Fruit fly (Drosophila melanogaster) whole organism, embryonic: Measurements from ENCODE around the gene kkv.
A peak's percentile ranks its signal among the peaks of the same experiment; 100 is the strongest.

Source experiments
- Aef1 ChIP-seq: fragments of 200-800 bp; sonication (Bioruptor generic); IDR thresholded peaks from 3 replicates; pipeline ENCODE4 v1.3.6; 2022; ENCODE audit warnings: missing biosample characterization, missing genetic modification characterization
- CG10462 ChIP-seq: fragments of 200-800 bp; sonication (Bioruptor generic); optimal IDR thresholded peaks from 2 replicates; lab custom pipeline; 2016; ENCODE audit warnings: missing biosample characterization, missing genetic modification characterization
- CG10959 ChIP-seq: fragments of 200-800 bp; sonication (Bioruptor generic); IDR thresholded peaks from 2 replicates; pipeline ENCODE4 v1.3.6; 2022; ENCODE audit warnings: missing biosample characterization, missing genetic modification characterization
- CG11695 ChIP-seq: fragments of 200-800 bp; sonication (Bioruptor generic); IDR thresholded peaks from 3 replicates; pipeline ENCODE4 v1.3.6; 2022; ENCODE audit warnings: missing biosample characterization, missing genetic modification characterization
- CG11696 ChIP-seq: fragments of 200-800 bp; sonication (Bioruptor generic); IDR thresholded peaks from 2 replicates; pipeline ENCODE4 v1.3.6; 2022; ENCODE audit warnings: missing biosample characterization, missing genetic modification characterization
- CG13123 ChIP-seq: fragments of 200-800 bp; sonication (Bioruptor generic); optimal IDR thresholded peaks from 2 replicates; lab custom pipeline; 2016; ENCODE audit warnings: missing biosample characterization, missing genetic modification characterization
- CG13894 ChIP-seq: fragments of 200-800 bp; sonication (Bioruptor generic); optimal IDR thresholded peaks from 3 replicates; lab custom pipeline; 2018; ENCODE audit warnings: missing biosample characterization, mild to moderate bottlenecking, missing genetic modification characterization, moderate library complexity
- CG14860 ChIP-seq: fragments of 200-800 bp; sonication (Bioruptor generic); IDR thresholded peaks from 3 replicates; pipeline ENCODE4 v1.3.6; 2022; ENCODE audit warnings: missing biosample characterization, missing genetic modification characterization; ENCODE audit not compliant: partially characterized antibody
- CG16813 ChIP-seq: fragments of 200-800 bp; sonication (Bioruptor generic); IDR thresholded peaks from 3 replicates; pipeline ENCODE4 v1.3.6; 2022; ENCODE audit warnings: missing biosample characterization, missing genetic modification characterization; ENCODE audit not compliant: partially characterized antibody
- CG17186 ChIP-seq: fragments of 200-800 bp; sonication (Bioruptor generic); optimal IDR thresholded peaks from 3 replicates; lab custom pipeline; 2017; ENCODE audit warnings: missing biosample characterization, missing genetic modification reagents, missing genetic modification characterization
- CG18011 ChIP-seq: fragments of 200-800 bp; sonication (Bioruptor generic); optimal IDR thresholded peaks from 2 replicates; lab custom pipeline; 2017; ENCODE audit warnings: missing biosample characterization, missing genetic modification characterization, mild to moderate bottlenecking, moderate library complexity, missing genotype
- CG2199 ChIP-seq: fragments of 200-800 bp; sonication (Bioruptor generic); IDR thresholded peaks from 3 replicates; pipeline ENCODE4 v1.3.6; 2022; ENCODE audit warnings: missing biosample characterization, missing genetic modification characterization
- CG30403 ChIP-seq: fragments of 200-800 bp; sonication (Bioruptor generic); optimal IDR thresholded peaks from 3 replicates; lab custom pipeline; 2016; ENCODE audit warnings: missing biosample characterization, missing genetic modification characterization
- CG34224 ChIP-seq: fragments of 200-800 bp; sonication (Bioruptor generic); IDR thresholded peaks from 3 replicates; pipeline ENCODE4 v1.3.6; 2022; ENCODE audit warnings: missing biosample characterization, missing genetic modification characterization; ENCODE audit not compliant: partially characterized antibody
- CG3838 ChIP-seq: fragments of 200-800 bp; sonication (Bioruptor generic); optimal IDR thresholded peaks from 3 replicates; lab custom pipeline; 2016; ENCODE audit warnings: missing biosample characterization, missing genetic modification characterization
- CG5245 ChIP-seq: fragments of 200-800 bp; sonication (Bioruptor generic); optimal IDR thresholded peaks from 3 replicates; lab custom pipeline; 2016; ENCODE audit warnings: missing biosample characterization, missing genetic modification characterization
- CG6654 ChIP-seq: fragments of 200-800 bp; sonication (Bioruptor generic); optimal IDR thresholded peaks from 2 replicates; lab custom pipeline; 2017; ENCODE audit warnings: missing biosample characterization, mild to moderate bottlenecking, missing genetic modification characterization
- CG7839 ChIP-seq: fragments of 200-800 bp; sonication (Bioruptor generic); optimal IDR thresholded peaks from 3 replicates; lab custom pipeline; 2018; ENCODE audit warnings: missing biosample characterization, mild to moderate bottlenecking, missing genetic modification characterization, moderate library complexity
- CG9932 ChIP-seq: fragments of 200-800 bp; sonication (Bioruptor generic); IDR thresholded peaks from 2 replicates; pipeline ENCODE4 v1.3.6; 2022; ENCODE audit warnings: missing biosample characterization, missing genetic modification characterization
- CkIIα-i1 ChIP-seq: fragments of 200-800 bp; sonication (Bioruptor generic); IDR thresholded peaks from 2 replicates; pipeline ENCODE4 v1.3.6; 2022; ENCODE audit warnings: missing biosample characterization, missing genetic modification characterization
- CoRest ChIP-seq: fragments of 200-800 bp; sonication (Bioruptor generic); optimal IDR thresholded peaks from 3 replicates; lab custom pipeline; 2018; ENCODE audit warnings: missing biosample characterization, mild to moderate bottlenecking, missing genetic modification characterization, moderate library complexity
- E2f1 ChIP-seq: fragments of 200-800 bp; sonication (Bioruptor generic); IDR thresholded peaks from 2 replicates; pipeline ENCODE4 v1.3.6; 2022; ENCODE audit warnings: missing biosample characterization, missing genetic modification characterization
- ERR ChIP-seq: fragments of 200-800 bp; sonication (Bioruptor generic); optimal IDR thresholded peaks from 2 replicates; lab custom pipeline; 2016; ENCODE audit warnings: missing biosample characterization, missing genetic modification characterization
- H15 ChIP-seq: fragments of 200-800 bp; sonication (Bioruptor generic); IDR thresholded peaks from 3 replicates; pipeline ENCODE4 v1.3.6; 2022; ENCODE audit warnings: missing biosample characterization, missing genetic modification characterization
- HLHmδ ChIP-seq: fragments of 200-800 bp; sonication (Bioruptor generic); optimal IDR thresholded peaks from 2 replicates; lab custom pipeline; 2018; ENCODE audit warnings: missing biosample characterization, mild to moderate bottlenecking, missing genetic modification characterization, moderate library complexity
- Hey ChIP-seq: fragments of 200-800 bp; sonication (Bioruptor generic); optimal IDR thresholded peaks from 3 replicates; lab custom pipeline; 2018; ENCODE audit warnings: missing biosample characterization, mild to moderate bottlenecking, missing genetic modification characterization
- Hmx ChIP-seq: fragments of 200-800 bp; sonication (Bioruptor generic); optimal IDR thresholded peaks from 2 replicates; lab custom pipeline; 2016; ENCODE audit warnings: missing biosample characterization, missing genetic modification characterization
- MESR4 ChIP-seq: fragments of 200-800 bp; sonication (Bioruptor generic); optimal IDR thresholded peaks from 2 replicates; lab custom pipeline; 2018; ENCODE audit warnings: missing biosample characterization, mild to moderate bottlenecking, missing genetic modification characterization, moderate library complexity
- Mrtf ChIP-seq: fragments of 200-800 bp; sonication (Bioruptor generic); IDR thresholded peaks from 3 replicates; pipeline ENCODE4 v1.3.6; 2022; ENCODE audit warnings: missing biosample characterization, missing genetic modification characterization
- Myb ChIP-seq: fragments of 200-800 bp; sonication (Bioruptor generic); optimal IDR thresholded peaks from 2 replicates; lab custom pipeline; 2016; ENCODE audit warnings: missing biosample characterization, missing genetic modification characterization
- Nf-YA ChIP-seq: fragments of 200-800 bp; sonication (Bioruptor generic); IDR thresholded peaks from 2 replicates; pipeline ENCODE4 v1.3.6; 2022; ENCODE audit warnings: missing biosample characterization, missing genetic modification characterization
- Nf-YB ChIP-seq: fragments of 200-800 bp; sonication (Bioruptor generic); optimal IDR thresholded peaks from 3 replicates; lab custom pipeline; 2019; ENCODE audit warnings: missing biosample characterization, mild to moderate bottlenecking, missing genetic modification characterization, moderate library complexity
- Ptx1 ChIP-seq: fragments of 200-800 bp; sonication (Bioruptor generic); IDR thresholded peaks from 2 replicates; pipeline ENCODE4 v1.3.6; 2022; ENCODE audit warnings: missing biosample characterization, missing genetic modification characterization
- Six4 ChIP-seq: fragments of 200-800 bp; sonication (Bioruptor generic); optimal IDR thresholded peaks from 2 replicates; lab custom pipeline; 2016; ENCODE audit warnings: missing biosample characterization, missing genetic modification characterization
- Stat92E ChIP-seq, 3 experiments: fragments of >200 bp in 2 of 3; fragments of 200-800 bp in 1 of 3; sonication (Bioruptor generic) in 1 of 3; optimal IDR thresholded peaks; 2 replicates each; lab custom pipeline; 2017 to 2019; ENCODE audit warnings: missing biosample characterization in 3 of 3, missing genetic modification characterization in 3 of 3, mild to moderate bottlenecking in 1 of 3, moderate library complexity in 1 of 3
- ab ChIP-seq: fragments of 200-800 bp; sonication (Bioruptor generic); optimal IDR thresholded peaks from 2 replicates; lab custom pipeline; 2016; ENCODE audit warnings: missing biosample characterization, missing genetic modification characterization
- ash1 ChIP-seq: fragments of 200-800 bp; sonication (Bioruptor generic); optimal IDR thresholded peaks from 2 replicates; lab custom pipeline; 2018; ENCODE audit warnings: missing biosample characterization, mild to moderate bottlenecking, missing genetic modification characterization
- cato ChIP-seq: fragments of 200-800 bp; sonication (Bioruptor generic); optimal IDR thresholded peaks from 2 replicates; lab custom pipeline; 2016; ENCODE audit warnings: missing biosample characterization, missing genetic modification characterization, borderline replicate concordance
- croc ChIP-seq: fragments of 200-800 bp; sonication (Bioruptor generic); conservative IDR thresholded peaks from 3 replicates; pipeline ENCODE4 v1.3.6; 2022; ENCODE audit warnings: missing biosample characterization, missing genetic modification characterization
- crp ChIP-seq, 2 experiments: fragments of 200-800 bp; sonication (Bioruptor generic); optimal IDR thresholded peaks; 2 replicates in 1 of 2; 3 replicates in 1 of 2; lab custom pipeline; 2017; ENCODE audit warnings: missing biosample characterization in 2 of 2, missing genetic modification characterization in 2 of 2, mild to moderate bottlenecking in 1 of 2, moderate library complexity in 1 of 2
- dysf ChIP-seq: fragments of 200-800 bp; sonication (Bioruptor generic); IDR thresholded peaks from 3 replicates; pipeline ENCODE4 v1.3.6; 2022; ENCODE audit warnings: missing biosample characterization, missing genetic modification characterization
- ham ChIP-seq: fragments of 200-800 bp; sonication (Bioruptor generic); IDR thresholded peaks from 2 replicates; pipeline ENCODE4 v1.3.6; 2022; ENCODE audit warnings: missing biosample characterization, missing genetic modification characterization
- inv ChIP-seq: fragments of 200-800 bp; sonication (Bioruptor generic); IDR thresholded peaks from 2 replicates; pipeline ENCODE4 v1.3.6; 2022; ENCODE audit warnings: missing biosample characterization, missing genetic modification characterization; ENCODE audit not compliant: partially characterized antibody
- kah ChIP-seq: fragments of 200-800 bp; sonication (Bioruptor generic); optimal IDR thresholded peaks from 2 replicates; lab custom pipeline; 2018; ENCODE audit warnings: missing biosample characterization, mild to moderate bottlenecking, missing genetic modification characterization
- nmo ChIP-seq: fragments of 200-800 bp; sonication (Bioruptor generic); optimal IDR thresholded peaks from 2 replicates; lab custom pipeline; 2018; ENCODE audit warnings: missing biosample characterization, mild to moderate bottlenecking, missing genetic modification characterization, moderate library complexity
- oc ChIP-seq: fragments of 200-800 bp; sonication (Bioruptor generic); optimal IDR thresholded peaks from 2 replicates; lab custom pipeline; 2018; ENCODE audit warnings: missing biosample characterization, mild to moderate bottlenecking, missing genetic modification characterization, moderate library complexity
- sna ChIP-seq: fragments of 200-800 bp; sonication (Bioruptor generic); IDR thresholded peaks from 2 replicates; pipeline ENCODE4 v1.3.6; 2022; ENCODE audit warnings: missing biosample characterization, missing genetic modification characterization; ENCODE audit not compliant: partially characterized antibody
- tap ChIP-seq: fragments of 200-800 bp; optimal IDR thresholded peaks from 3 replicates; lab custom pipeline; 2019; ENCODE audit warnings: missing biosample characterization, mild to moderate bottlenecking, missing genetic modification characterization, moderate library complexity
- tin ChIP-seq: fragments of 200-800 bp; sonication (Bioruptor generic); optimal IDR thresholded peaks from 3 replicates; lab custom pipeline; 2016; ENCODE audit warnings: missing biosample characterization, missing genetic modification characterization
- wek ChIP-seq: fragments of 200-800 bp; sonication (Bioruptor generic); optimal IDR thresholded peaks from 3 replicates; lab custom pipeline; 2018; ENCODE audit warnings: missing biosample characterization, mild to moderate bottlenecking, missing genetic modification characterization, moderate library complexity
- zf30C ChIP-seq: fragments of 200-800 bp; sonication (Bioruptor generic); optimal IDR thresholded peaks from 3 replicates; lab custom pipeline; 2018; ENCODE audit warnings: missing biosample characterization, mild to moderate bottlenecking, missing genetic modification characterization

kkv gene

dm6 chr3R:5357935-5358414 is 34.7 kb downstream of the kkv start, which contains the start of gene Prosbeta7:
Gene Prosbeta7 (minus strand): TSS chr3R:5358364.
- TF ChIP-seq nmo (GFP tag; lab: Kevin White, UChicago) (no peak), CG16813 (GFP tag; lab: Robert Waterston, UW) (peak; percentile 65), MESR4 (GFP tag; lab: Kevin White, UChicago) (peak; percentile 90), Mrtf (no peak), CG2199 (GFP tag; lab: Robert Waterston, UW) (no peak), kah (GFP tag; lab: Kevin White, UChicago) (no peak), Hmx (no peak), cato (GFP tag; lab: Kevin White, UChicago) (no peak), E2f1 (GFP tag; lab: Robert Waterston, UW) (no peak), CkIIα-i1 (GFP tag; lab: Robert Waterston, UW) (no peak), Nf-YB (GFP tag; lab: Kevin White, UChicago) (no peak), CG9932 (no peak), Ptx1 (GFP tag; lab: Robert Waterston, UW) (no peak), CG6654 (GFP tag; lab: Kevin White, UChicago) (no peak), Hey (tag; lab: Kevin White, UChicago) (no peak), Myb (peak; percentile 34), Nf-YA (GFP tag; lab: Robert Waterston, UW) (no peak), CoRest (tag; lab: Kevin White, UChicago) (no peak), dysf (GFP tag; lab: Robert Waterston, UW) (no peak), CG18011 (GFP tag; lab: Kevin White, UChicago) (no peak), inv (GFP tag; lab: Robert Waterston, UW) (peak; percentile 29; the same call in 1 of the 2 replicates), HLHmδ (GFP tag; lab: Kevin White, UChicago) (no peak), ash1 (GFP tag; lab: Kevin White, UChicago) (no peak), Aef1 (GFP tag; lab: Robert Waterston, UW) (no peak), sna (GFP tag; lab: Robert Waterston, UW) (peak; percentile 84), CG14860 (GFP tag; lab: Robert Waterston, UW) (peak; percentile 56), CG10462 (GFP tag; lab: Kevin White, UChicago) (no peak), H15 (GFP tag; lab: Robert Waterston, UW) (no peak), ham (GFP tag; lab: Robert Waterston, UW) (no peak), CG34224 (GFP tag; lab: Robert Waterston, UW) (peak; percentile 83), CG13123 (no peak), zf30C (GFP tag; lab: Kevin White, UChicago) (no peak), wek (no peak), oc (tag; lab: Kevin White, UChicago) (no peak), CG17186 (GFP tag; lab: Kevin White, UChicago) (no peak), CG13894 (tag; lab: Kevin White, UChicago) (no peak), CG30403 (no peak), tin (GFP tag; lab: Kevin White, UChicago) (no peak), ERR (GFP tag; lab: Kevin White, UChicago) (no peak), tap (tag; lab: Kevin White, UChicago) (no peak), CG3838 (no peak), CG11696 (GFP tag; lab: Robert Waterston, UW) (no peak), Stat92E (GFP tag; optimal IDR thresholded peaks at IDR 0.05; lab: Kevin White, UChicago) (peak in 1 of 3 experiments; percentile 14), CG11695 (GFP tag; lab: Robert Waterston, UW) (no peak), crp (GFP tag; optimal IDR thresholded peaks at IDR 0.05; lab: Kevin White, UChicago) (peak in 1 of 2 experiments; percentile 44), CG10959 (GFP tag; lab: Robert Waterston, UW) (no peak), Six4 (GFP tag; lab: Kevin White, UChicago) (no peak), ab (GFP tag; lab: Kevin White, UChicago) (no peak), CG5245 (GFP tag; lab: Kevin White, UChicago) (no peak), CG7839 (tag; lab: Kevin White, UChicago) (no peak), croc (no peak)
